Fruit fly (Drosophila melanogaster) whole organism, prepupa: ENCODE results near the gene Cerk.

Experiments used
- CG10631 ChIP-seq: fragments of 200-800 bp; sonication (Bioruptor generic); optimal IDR thresholded peaks from 2 replicates; lab custom pipeline; 2016; ENCODE audit warnings: missing biosample characterization, missing genetic modification characterization
- CG10669 ChIP-seq: fragments of 200-800 bp; sonication (Bioruptor generic); optimal IDR thresholded peaks from 3 replicates; lab custom pipeline; 2018; ENCODE audit warnings: missing biosample characterization, mild to moderate bottlenecking, missing genetic modification characterization, moderate library complexity
- CG15336 ChIP-seq: fragments of 200-800 bp; sonication (Bioruptor generic); IDR thresholded peaks from 2 replicates; pipeline ENCODE4 v1.3.6; 2022; ENCODE audit warnings: missing biosample characterization, missing genetic modification characterization
- CG1621 ChIP-seq: fragments of 200-800 bp; sonication (Bioruptor generic); optimal IDR thresholded peaks from 3 replicates; lab custom pipeline; 2018; ENCODE audit warnings: missing biosample characterization, mild to moderate bottlenecking, missing genetic modification characterization
- CG3032 ChIP-seq: fragments of 200-800 bp; optimal IDR thresholded peaks from 2 replicates; lab custom pipeline; 2019; ENCODE audit warnings: missing biosample characterization, mild to moderate bottlenecking, missing genetic modification characterization, moderate library complexity
- CG31627 ChIP-seq: fragments of 200-800 bp; sonication (Bioruptor generic); optimal IDR thresholded peaks from 3 replicates; lab custom pipeline; 2016; ENCODE audit warnings: missing biosample characterization, missing genetic modification characterization
- CG34406 ChIP-seq: fragments of 200-800 bp; sonication (Bioruptor generic); optimal IDR thresholded peaks from 3 replicates; lab custom pipeline; 2016; ENCODE audit warnings: missing biosample characterization, missing genetic modification characterization
- CG4318 ChIP-seq: fragments of 200-800 bp; sonication (Bioruptor generic); optimal IDR thresholded peaks from 3 replicates; lab custom pipeline; 2017; ENCODE audit warnings: missing biosample characterization, mild to moderate bottlenecking, missing genetic modification characterization
- CG6163 ChIP-seq: fragments of 200-800 bp; sonication (Bioruptor generic); IDR thresholded peaks from 3 replicates; pipeline ENCODE4 v1.3.6; 2022; ENCODE audit warnings: missing biosample characterization, missing genetic modification characterization
- CG6854 ChIP-seq: fragments of 200-800 bp; sonication (Bioruptor generic); optimal IDR thresholded peaks from 2 replicates; lab custom pipeline; 2017; ENCODE audit warnings: missing biosample characterization, mild to moderate bottlenecking, missing genetic modification characterization
- CG7368 ChIP-seq: fragments of 200-800 bp; sonication (Bioruptor generic); optimal IDR thresholded peaks from 3 replicates; lab custom pipeline; 2016; ENCODE audit warnings: missing biosample characterization, missing genetic modification characterization
- CG8319 ChIP-seq: fragments of 200-800 bp; sonication (Bioruptor generic); optimal IDR thresholded peaks from 3 replicates; lab custom pipeline; 2016; ENCODE audit warnings: missing biosample characterization, missing genetic modification characterization
- CG9139 ChIP-seq: fragments of 200-800 bp; sonication (Bioruptor generic); optimal IDR thresholded peaks from 3 replicates; lab custom pipeline; 2017; ENCODE audit warnings: missing biosample characterization, mild to moderate bottlenecking, missing genetic modification characterization
- Eip75B ChIP-seq: fragments of 200-800 bp; sonication (Bioruptor generic); optimal IDR thresholded peaks from 3 replicates; lab custom pipeline; 2016; ENCODE audit warnings: missing biosample characterization, missing genetic modification characterization
- Eip78C ChIP-seq: fragments of 200-800 bp; sonication (Bioruptor generic); peaks from one replicate; lab custom pipeline; 2016; ENCODE audit warnings: missing biosample characterization, missing genetic modification characterization
- Ets21C ChIP-seq: fragments of 200-800 bp; sonication (Bioruptor generic); optimal IDR thresholded peaks from 3 replicates; lab custom pipeline; 2016; ENCODE audit warnings: missing biosample characterization, missing genetic modification characterization
- Hr38 ChIP-seq: sonication (Bioruptor generic); optimal IDR thresholded peaks from 2 replicates; lab custom pipeline; 2016; ENCODE audit warnings: missing biosample characterization, missing genetic modification characterization
- Hr39 ChIP-seq: fragments of 200-800 bp; sonication (Bioruptor generic); optimal IDR thresholded peaks from 2 replicates; lab custom pipeline; 2016; ENCODE audit warnings: missing biosample characterization, missing genetic modification characterization
- Lpt ChIP-seq: fragments of 200-800 bp; sonication (Bioruptor generic); optimal IDR thresholded peaks from 3 replicates; lab custom pipeline; 2016; ENCODE audit warnings: missing biosample characterization, missing genetic modification characterization
- Met ChIP-seq: fragments of 200-800 bp; sonication (Bioruptor generic); optimal IDR thresholded peaks from 3 replicates; lab custom pipeline; 2016; ENCODE audit warnings: missing biosample characterization, missing genetic modification characterization
- Sox102F ChIP-seq: fragments of 200-800 bp; sonication (Bioruptor generic); optimal IDR thresholded peaks from 2 replicates; lab custom pipeline; 2016; ENCODE audit warnings: missing biosample characterization, mild to moderate bottlenecking, missing genetic modification characterization
- Sox14 ChIP-seq: fragments of 200-800 bp; sonication (Bioruptor generic); optimal IDR thresholded peaks from 3 replicates; lab custom pipeline; 2016; ENCODE audit warnings: missing biosample characterization, missing genetic modification characterization
- cyc ChIP-seq: fragments of 200-800 bp; sonication (Bioruptor generic); optimal IDR thresholded peaks from 3 replicates; lab custom pipeline; 2016; ENCODE audit warnings: missing biosample characterization, missing genetic modification characterization
- dsx ChIP-seq: fragments of 200-800 bp; optimal IDR thresholded peaks from 3 replicates; lab custom pipeline; 2019; ENCODE audit warnings: missing biosample characterization, mild to moderate bottlenecking, missing genetic modification characterization, moderate library complexity; ENCODE audit not compliant: poor library complexity, severe bottlenecking
- eg ChIP-seq: fragments of 200-800 bp; sonication (Bioruptor generic); IDR thresholded peaks from 3 replicates; pipeline ENCODE4 v1.3.6; 2022; ENCODE audit warnings: missing biosample characterization, missing genetic modification characterization
- esn ChIP-seq: fragments of 200-800 bp; sonication (Bioruptor generic); optimal IDR thresholded peaks from 2 replicates; lab custom pipeline; 2016; ENCODE audit warnings: missing biosample characterization, mild to moderate bottlenecking, missing genetic modification characterization, moderate library complexity
- fkh ChIP-seq: fragments of 200-800 bp; sonication (Bioruptor generic); optimal IDR thresholded peaks from 3 replicates; lab custom pipeline; 2017; ENCODE audit warnings: missing biosample characterization, mild to moderate bottlenecking, missing genetic modification characterization, moderate library complexity
- lz ChIP-seq: fragments of 200-800 bp; sonication (Bioruptor generic); optimal IDR thresholded peaks from 3 replicates; lab custom pipeline; 2016; ENCODE audit warnings: missing biosample characterization, missing genetic modification characterization
- pdm3 ChIP-seq: fragments of 200-800 bp; sonication (Bioruptor generic); optimal IDR thresholded peaks from 3 replicates; lab custom pipeline; 2016; ENCODE audit warnings: missing biosample characterization, missing genetic modification characterization
- salr ChIP-seq, 2 experiments: fragments of 200-800 bp; sonication (Bioruptor generic); optimal IDR thresholded peaks; 3 replicates each; lab custom pipeline; 2016 to 2018; ENCODE audit warnings: missing biosample characterization in 2 of 2, missing genetic modification characterization in 2 of 2, mild to moderate bottlenecking in 1 of 2
- svp ChIP-seq: fragments of 200-800 bp; sonication (Bioruptor generic); peaks from one replicate; lab custom pipeline; 2016; ENCODE audit warnings: missing biosample characterization, missing genetic modification characterization
- topi ChIP-seq: fragments of 200-800 bp; sonication (Bioruptor generic); optimal IDR thresholded peaks from 3 replicates; lab custom pipeline; 2016; ENCODE audit warnings: missing biosample characterization, missing genetic modification characterization

The Cerk gene

DNA sequence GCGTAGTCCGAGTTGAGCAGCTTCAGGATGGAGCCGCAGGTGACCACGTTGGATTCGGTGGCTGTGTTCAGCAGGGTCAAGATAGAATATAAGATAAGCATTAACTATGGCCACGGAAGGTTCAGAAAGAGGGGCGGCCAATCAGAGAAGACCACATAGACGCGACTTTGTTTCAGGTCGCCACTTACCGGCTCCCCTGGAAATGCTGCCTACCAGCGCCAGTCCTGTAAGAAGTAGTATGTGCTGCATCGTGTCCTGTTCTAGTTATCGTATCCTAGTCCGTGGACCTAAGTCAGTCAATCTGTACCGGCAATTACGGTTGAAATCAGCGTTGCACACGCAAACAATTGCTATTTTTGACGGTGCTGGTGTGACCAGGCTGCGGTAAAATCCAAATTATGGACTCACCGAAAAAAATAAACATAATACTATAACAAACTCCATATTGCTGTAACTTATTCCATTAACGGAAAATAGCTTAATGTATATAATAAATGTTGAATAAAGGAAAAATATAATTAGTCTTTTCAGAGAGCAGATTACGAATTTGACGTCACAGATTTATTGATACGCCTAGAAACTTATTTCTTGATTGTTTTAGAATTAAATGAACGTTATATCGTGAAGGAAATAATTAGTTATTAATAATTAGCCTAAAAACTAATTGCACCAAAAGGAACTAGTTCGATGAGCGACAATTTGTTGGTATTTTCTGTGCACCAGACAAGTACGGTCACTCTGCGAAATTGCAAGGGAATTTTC lies 13.6 kb downstream of the Cerk start, which contains the start of the genes CG11999 and CG1161:
TSS of gene CG11999 (minus strand) at position 375 of the 762 bp plus-strand sequence.
TSS of gene CG1161 (plus strand) at position 720 of the 762 bp plus-strand sequence.
- TF ChIP-seq CG10631 (GFP tag; lab: Kevin White, UChicago) (no peak), pdm3 (GFP tag; lab: Kevin White, UChicago) (no peak), Met (GFP tag; lab: Kevin White, UChicago) (peak; percentile 33), Eip78C (GFP tag; lab: Kevin White, UChicago) (peak; percentile 55), svp (GFP tag; lab: Kevin White, UChicago) (no peak), CG9139 (GFP tag; lab: Kevin White, UChicago) (no peak), Sox14 (GFP tag; lab: Kevin White, UChicago) (peak; percentile 44), CG15336 (GFP tag; lab: Robert Waterston, UW) (no peak), topi (peak; percentile 24), esn (GFP tag; lab: Kevin White, UChicago) (peak; percentile 34), cyc (no peak), fkh (GFP tag; lab: Kevin White, UChicago) (peak; percentile 16), CG1621 (tag; lab: Kevin White, UChicago) (no peak), Hr39 (no peak), dsx (GFP tag; lab: Kevin White, UChicago) (peak; percentile 41), Hr38 (GFP tag; lab: Kevin White, UChicago) (no peak), Eip75B (GFP tag; lab: Kevin White, UChicago) (peak; percentile 34), Lpt (GFP tag; lab: Kevin White, UChicago) (no peak), Ets21C (no peak), CG31627 (GFP tag; lab: Kevin White, UChicago) (peak; percentile 1), CG8319 (GFP tag; lab: Kevin White, UChicago) (no peak), lz (peak; percentile 13), CG3032 (tag; lab: Kevin White, UChicago) (no peak)
- TF ChIP-seq, all 60 proteins: peak for 10

dm6 chr3R:5350393-5350972 lies 17.6 kb downstream of the Cerk start, which contains the start of gene mtd:
mtd (minus strand) TSS chr3R:5350443.
- no peak for TF ChIP-seq CG34406 (GFP tag; lab: Kevin White, UChicago)
- TF ChIP-seq CG7368 (GFP tag; lab: Kevin White, UChicago) = no peak
- TF ChIP-seq svp (GFP tag; lab: Kevin White, UChicago) = no peak
- TF ChIP-seq CG15336 (GFP tag; lab: Robert Waterston, UW) = no peak
- TF ChIP-seq CG6163 (GFP tag; lab: Robert Waterston, UW) = 0 out of 3 replicates have a peak, but pooled peaks have one; percentile 28
- TF ChIP-seq Sox102F (GFP tag; lab: Kevin White, UChicago) = no peak
- no peak for TF ChIP-seq Ets21C
- no peak for TF ChIP-seq CG1621 (tag; lab: Kevin White, UChicago)
- TF ChIP-seq pdm3 (GFP tag; lab: Kevin White, UChicago) = no peak

DNA sequence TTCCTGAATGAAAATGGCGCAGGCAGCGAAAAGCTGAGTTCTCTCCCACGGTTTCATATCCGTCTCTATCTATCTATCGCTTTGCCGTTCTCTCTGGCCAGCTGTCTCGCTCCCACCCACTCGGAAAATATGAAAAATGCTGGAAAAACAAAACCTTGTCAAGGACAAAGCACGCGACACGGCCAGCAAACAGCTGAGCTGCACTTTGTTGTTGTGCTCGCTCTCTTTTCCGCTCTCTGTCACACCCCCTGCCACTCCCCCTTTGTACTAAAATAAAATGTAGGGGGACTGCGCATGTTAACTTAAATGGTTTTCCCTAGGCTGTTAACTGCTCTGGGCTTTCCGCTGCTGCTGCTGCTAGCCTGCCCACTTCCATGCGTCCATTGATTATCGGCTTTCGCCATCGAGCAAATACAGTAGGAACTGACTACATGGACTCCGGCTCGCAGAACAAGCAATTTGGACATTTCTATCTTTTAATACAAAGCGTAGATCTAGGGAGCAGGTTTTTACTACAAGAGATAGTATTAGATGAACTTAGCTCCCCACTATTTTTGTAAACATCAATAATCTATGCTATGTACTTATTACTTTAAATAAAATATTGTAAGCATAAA lies 21.3 kb downstream of the Cerk start:
- TF ChIP-seq eg (GFP tag; lab: Robert Waterston, UW) (no peak), CG10631 (GFP tag; lab: Kevin White, UChicago) (no peak), CG6854 (GFP tag; lab: Kevin White, UChicago) (no peak), salr (GFP tag; optimal IDR thresholded peaks at IDR 0.05; lab: Kevin White, UChicago) (no peak), Met (GFP tag; lab: Kevin White, UChicago) (no peak), Eip75B (GFP tag; lab: Kevin White, UChicago) (no peak), CG10669 (GFP tag; lab: Kevin White, UChicago) (no peak), CG4318 (GFP tag; lab: Kevin White, UChicago) (no peak), CG1621 (tag; lab: Kevin White, UChicago) (no peak)
